Fruit fly (Drosophila melanogaster) whole organism, wandering third instar larva: ENCODE results near the gene mRpL19.
A peak's percentile ranks its signal among the peaks of the same experiment; 100 is the strongest.

Experiments
- Hr78 ChIP-seq: fragments of >200 bp; optimal IDR thresholded peaks from 2 replicates; lab custom pipeline; 2017; ENCODE audit warnings: missing biosample characterization, missing genetic modification characterization
- Rel ChIP-seq, 2 experiments: fragments of 200-800 bp; sonication (Bioruptor generic) in 1 of 2; optimal IDR thresholded peaks; 2 replicates in 1 of 2; 3 replicates in 1 of 2; lab custom pipeline; 2016 to 2019; ENCODE audit warnings: mild to moderate bottlenecking in 2 of 2, missing biosample characterization in 2 of 2, missing genetic modification characterization in 2 of 2, moderate library complexity in 1 of 2

Gene mRpL19

DNA sequence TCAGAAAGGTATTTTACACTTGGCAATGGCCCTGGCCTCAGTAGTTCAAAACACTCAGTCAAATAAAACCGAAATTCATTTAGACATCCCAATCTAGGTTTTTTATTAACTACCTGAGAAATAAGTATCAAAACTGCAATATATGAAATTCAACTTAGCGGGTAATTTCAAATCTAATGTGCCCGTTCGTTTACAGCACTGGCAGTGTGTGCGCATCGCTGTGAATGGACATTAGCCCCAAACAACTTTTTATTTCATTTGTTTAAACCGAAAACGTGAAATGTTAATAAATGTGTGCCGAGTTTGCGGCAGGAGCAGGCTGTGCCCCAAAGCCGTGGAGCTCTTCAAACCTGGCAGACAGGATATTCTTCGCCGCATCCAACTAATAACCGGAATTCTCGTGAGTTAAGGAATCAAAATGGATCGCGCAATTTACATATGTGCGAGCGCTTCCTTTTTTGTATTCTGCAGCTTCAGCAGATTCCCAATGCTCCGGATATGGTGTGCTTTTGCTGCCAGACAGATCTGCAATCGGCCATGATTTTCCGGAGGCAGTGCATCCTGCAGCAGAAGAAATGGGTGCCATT lies 49.1 kb downstream of the mRpL19 start, which contains the start of gene nom:
TSS of gene nom (plus strand) at position 213 of the 587 bp plus-strand sequence.
- TF ChIP-seq Hr78 (GFP tag; lab: Kevin White, UChicago): no peak
- no peak for TF ChIP-seq Rel (GFP tag; optimal IDR thresholded peaks at IDR 0.05; lab: Kevin White, UChicago)
- peak; percentile 77 for TF ChIP-seq Rel (tag; optimal IDR thresholded peaks at IDR 0.05; lab: Kevin White, UChicago)
